Fruit fly (Drosophila melanogaster) whole organism, embryonic: ENCODE results near the gene CG31638.

Source experiments
- Atf6 ChIP-seq: fragments of 200-800 bp; sonication (Bioruptor generic); IDR thresholded peaks from 2 replicates; pipeline ENCODE4 v1.3.6; 2022; ENCODE audit warnings: missing biosample characterization, missing genetic modification characterization
- BEAF-32 ChIP-seq: fragments of 200-800 bp; sonication (Bioruptor generic); optimal IDR thresholded peaks from 3 replicates; lab custom pipeline; 2017; ENCODE audit warnings: missing biosample characterization, missing genetic modification characterization, mild to moderate bottlenecking, moderate library complexity, missing genetic modification reagents
- CG1024 ChIP-seq: fragments of 200-800 bp; sonication (Bioruptor generic); IDR thresholded peaks from 2 replicates; pipeline ENCODE4 v1.3.6; 2022; ENCODE audit warnings: missing biosample characterization, missing genetic modification characterization
- CG10274 ChIP-seq: fragments of 200-800 bp; sonication (Bioruptor generic); optimal IDR thresholded peaks from 3 replicates; lab custom pipeline; 2017; ENCODE audit warnings: missing biosample characterization, mild to moderate bottlenecking, missing genetic modification characterization
- CG10321 ChIP-seq: fragments of 200-800 bp; sonication (Bioruptor generic); IDR thresholded peaks from 2 replicates; pipeline ENCODE4 v1.3.6; 2022; ENCODE audit warnings: missing biosample characterization, missing genetic modification characterization
- CG12071 ChIP-seq: fragments of 200-800 bp; sonication (Bioruptor generic); optimal IDR thresholded peaks from 3 replicates; lab custom pipeline; 2018; ENCODE audit warnings: missing biosample characterization, mild to moderate bottlenecking, missing genetic modification characterization
- CG12219 ChIP-seq: fragments of 200-800 bp; sonication (Bioruptor generic); optimal IDR thresholded peaks from 3 replicates; lab custom pipeline; 2018; ENCODE audit warnings: missing biosample characterization, mild to moderate bottlenecking, missing genetic modification characterization
- CG1233 ChIP-seq: fragments of 200-800 bp; sonication (Bioruptor generic); optimal IDR thresholded peaks from 4 replicates; lab custom pipeline; 2018; ENCODE audit warnings: missing biosample characterization, mild to moderate bottlenecking, missing genetic modification characterization
- CG16813 ChIP-seq: fragments of 200-800 bp; sonication (Bioruptor generic); IDR thresholded peaks from 3 replicates; pipeline ENCODE4 v1.3.6; 2022; ENCODE audit warnings: missing biosample characterization, missing genetic modification characterization; ENCODE audit not compliant: partially characterized antibody
- CG17385 ChIP-seq: fragments of 200-800 bp; sonication (Bioruptor generic); optimal IDR thresholded peaks from 3 replicates; lab custom pipeline; 2018; ENCODE audit warnings: missing biosample characterization, mild to moderate bottlenecking, missing genetic modification characterization
- CG17802 ChIP-seq: fragments of 200-800 bp; sonication (Bioruptor generic); optimal IDR thresholded peaks from 2 replicates; lab custom pipeline; 2018; ENCODE audit warnings: missing biosample characterization, mild to moderate bottlenecking, missing genetic modification characterization, moderate library complexity
- CG34422 ChIP-seq: fragments of 200-800 bp; sonication (Bioruptor generic); IDR thresholded peaks from 3 replicates; pipeline ENCODE4 v1.3.6; 2022; ENCODE audit warnings: missing biosample characterization, missing genetic modification characterization
- CG42726 ChIP-seq: fragments of 200-800 bp; sonication (Bioruptor generic); IDR thresholded peaks from 2 replicates; pipeline ENCODE4 v1.3.6; 2022; ENCODE audit warnings: missing biosample characterization, missing genetic modification characterization; ENCODE audit not compliant: partially characterized antibody
- CG4730 ChIP-seq: fragments of 200-800 bp; sonication (Bioruptor generic); IDR thresholded peaks from 2 replicates; pipeline ENCODE4 v1.3.6; 2022; ENCODE audit warnings: missing biosample characterization, missing genetic modification characterization
- CG6765 ChIP-seq: fragments of 200-800 bp; sonication (Bioruptor generic); optimal IDR thresholded peaks from 3 replicates; lab custom pipeline; 2017; ENCODE audit warnings: missing biosample characterization, mild to moderate bottlenecking, missing genetic modification characterization
- CG7987 ChIP-seq: fragments of 200-800 bp; sonication (Bioruptor generic); optimal IDR thresholded peaks from 2 replicates; lab custom pipeline; 2018; ENCODE audit warnings: missing biosample characterization, mild to moderate bottlenecking, missing genetic modification characterization, moderate library complexity
- CG8089 ChIP-seq: fragments of 200-800 bp; sonication (Bioruptor generic); optimal IDR thresholded peaks from 3 replicates; lab custom pipeline; 2016; ENCODE audit warnings: missing biosample characterization, missing genetic modification characterization
- CG8359 ChIP-seq: fragments of 200-800 bp; sonication (Bioruptor generic); optimal IDR thresholded peaks from 2 replicates; lab custom pipeline; 2017; ENCODE audit warnings: missing biosample characterization, mild to moderate bottlenecking, missing genetic modification characterization, borderline replicate concordance
- D ChIP-seq, 2 experiments: fragments of 200-800 bp in 1 of 2; fragments of >200 bp in 1 of 2; sonication (Bioruptor generic) in 1 of 2; optimal IDR thresholded peaks; 2 replicates in 1 of 2; 3 replicates in 1 of 2; lab custom pipeline; 2017; ENCODE audit warnings: mild to moderate bottlenecking in 1 of 2, missing biosample characterization in 1 of 2, missing genetic modification characterization in 1 of 2, missing genetic modification reagents in 1 of 2
- Gug ChIP-seq: fragments of 200-800 bp; sonication (Bioruptor generic); IDR thresholded peaks from 4 replicates; pipeline ENCODE4 v1.3.6; 2022; ENCODE audit warnings: missing biosample characterization, missing genetic modification characterization
- HLH4C ChIP-seq: fragments of 200-800 bp; sonication (Bioruptor generic); IDR thresholded peaks from 3 replicates; pipeline ENCODE4 v1.3.6; 2022; ENCODE audit warnings: missing biosample characterization, missing genetic modification characterization; ENCODE audit not compliant: partially characterized antibody
- Hmx ChIP-seq: fragments of 200-800 bp; sonication (Bioruptor generic); optimal IDR thresholded peaks from 2 replicates; lab custom pipeline; 2016; ENCODE audit warnings: missing biosample characterization, missing genetic modification characterization
- Lpt ChIP-seq: fragments of >200 bp; optimal IDR thresholded peaks from 2 replicates; lab custom pipeline; 2018; ENCODE audit warnings: missing biosample characterization, missing genetic modification characterization
- NFAT ChIP-seq: fragments of 200-800 bp; sonication (Bioruptor generic); IDR thresholded peaks from 2 replicates; pipeline ENCODE4 v1.3.6; 2022; ENCODE audit warnings: missing biosample characterization, missing genetic modification characterization
- cad ChIP-seq: fragments of >200 bp; optimal IDR thresholded peaks from 2 replicates; lab custom pipeline; 2017; ENCODE audit warnings: missing biosample characterization, missing genetic modification characterization
- cato ChIP-seq: fragments of 200-800 bp; sonication (Bioruptor generic); optimal IDR thresholded peaks from 2 replicates; lab custom pipeline; 2016; ENCODE audit warnings: missing biosample characterization, missing genetic modification characterization, borderline replicate concordance
- gt ChIP-seq: fragments of 200-800 bp; sonication (Bioruptor generic); IDR thresholded peaks from 2 replicates; pipeline ENCODE4 v1.3.6; 2022; ENCODE audit warnings: missing biosample characterization, missing genetic modification characterization
- ind ChIP-seq: fragments of 200-800 bp; sonication (Bioruptor generic); optimal IDR thresholded peaks from 3 replicates; lab custom pipeline; 2016; ENCODE audit warnings: missing biosample characterization, missing genetic modification characterization
- jumu ChIP-seq: fragments of 200-800 bp; sonication (Bioruptor generic); optimal IDR thresholded peaks from 3 replicates; lab custom pipeline; 2016; ENCODE audit warnings: missing biosample characterization, missing genetic modification characterization
- kni ChIP-seq: fragments of 200-800 bp; sonication (Bioruptor generic); optimal IDR thresholded peaks from 3 replicates; lab custom pipeline; 2017; ENCODE audit warnings: mild to moderate bottlenecking, missing biosample characterization, missing genetic modification reagents, missing genetic modification characterization
- onecut ChIP-seq: fragments of 200-800 bp; sonication (Bioruptor generic); IDR thresholded peaks from 2 replicates; pipeline ENCODE4 v1.3.6; 2022; ENCODE audit warnings: missing biosample characterization, missing genetic modification characterization
- org-1 ChIP-seq: fragments of 200-800 bp; sonication (Bioruptor generic); optimal IDR thresholded peaks from 2 replicates; lab custom pipeline; 2017; ENCODE audit warnings: missing biosample characterization, missing genetic modification characterization
- pita ChIP-seq: fragments of 200-800 bp; sonication (Bioruptor generic); optimal IDR thresholded peaks from 2 replicates; lab custom pipeline; 2017; ENCODE audit warnings: missing biosample characterization, mild to moderate bottlenecking, missing genetic modification characterization
- pnt ChIP-seq: fragments of 200-800 bp; sonication (Bioruptor generic); optimal IDR thresholded peaks from 3 replicates; lab custom pipeline; 2016; ENCODE audit warnings: missing biosample characterization, missing genetic modification characterization
- pros ChIP-seq: fragments of 200-800 bp; sonication (Bioruptor generic); optimal IDR thresholded peaks from 3 replicates; lab custom pipeline; 2019; ENCODE audit warnings: missing biosample characterization, mild to moderate bottlenecking, missing genetic modification characterization, moderate library complexity
- scrt ChIP-seq: fragments of 200-800 bp; sonication (Bioruptor generic); optimal IDR thresholded peaks from 2 replicates; lab custom pipeline; 2018; ENCODE audit warnings: missing biosample characterization, mild to moderate bottlenecking, missing genetic modification characterization, moderate library complexity
- sd ChIP-seq: fragments of 200-800 bp; sonication (Bioruptor generic); optimal IDR thresholded peaks from 3 replicates; lab custom pipeline; 2018; ENCODE audit warnings: missing biosample characterization, mild to moderate bottlenecking, missing genetic modification characterization, moderate library complexity
- sens ChIP-seq: fragments of 200-800 bp; sonication (Bioruptor generic); peaks from one replicate; lab custom pipeline; 2016; ENCODE audit warnings: missing biosample characterization, missing genetic modification characterization
- sna ChIP-seq: fragments of 200-800 bp; sonication (Bioruptor generic); IDR thresholded peaks from 2 replicates; pipeline ENCODE4 v1.3.6; 2022; ENCODE audit warnings: missing biosample characterization, missing genetic modification characterization; ENCODE audit not compliant: partially characterized antibody
- tap ChIP-seq: fragments of 200-800 bp; optimal IDR thresholded peaks from 3 replicates; lab custom pipeline; 2019; ENCODE audit warnings: missing biosample characterization, mild to moderate bottlenecking, missing genetic modification characterization, moderate library complexity
- tgo ChIP-seq: fragments of 200-800 bp; sonication (Bioruptor generic); IDR thresholded peaks from 3 replicates; pipeline ENCODE4 v1.3.6; 2022; ENCODE audit warnings: missing biosample characterization, missing genetic modification characterization
- trh ChIP-seq: fragments of 200-800 bp; sonication (Bioruptor generic); optimal IDR thresholded peaks from 2 replicates; lab custom pipeline; 2016; ENCODE audit warnings: missing biosample characterization, missing genetic modification characterization
- ttk ChIP-seq: fragments of 200-800 bp; sonication (Bioruptor generic); IDR thresholded peaks from 2 replicates; pipeline ENCODE4 v2.1.2; 2022; ENCODE audit warnings: missing biosample characterization, missing genetic modification characterization
- unc-4 ChIP-seq: fragments of 200-800 bp; sonication (Bioruptor generic); IDR thresholded peaks from 2 replicates; pipeline ENCODE4 v1.3.6; 2022; ENCODE audit warnings: missing biosample characterization, missing genetic modification characterization; ENCODE audit not compliant: partially characterized antibody
- yki ChIP-seq: fragments of >200 bp; optimal IDR thresholded peaks from 3 replicates; lab custom pipeline; 2018
- zen ChIP-seq: fragments of 200-800 bp; sonication (Bioruptor generic); optimal IDR thresholded peaks from 3 replicates; lab custom pipeline; 2018; ENCODE audit warnings: missing biosample characterization, mild to moderate bottlenecking, missing genetic modification characterization, moderate library complexity
- zen2 ChIP-seq: fragments of 200-800 bp; sonication (Bioruptor generic); IDR thresholded peaks from 3 replicates; pipeline ENCODE4 v1.3.6; 2022; ENCODE audit warnings: missing biosample characterization, missing genetic modification characterization; ENCODE audit not compliant: partially characterized antibody

CG31638 gene

dm6 chr2L:6473076-6474037 lies 17.5 kb upstream of the CG31638 start, which contains the start of gene mmy (continued):
- TF ChIP-seq cato (no peak), jumu (GFP tag; lab: Kevin White, UChicago) (peak; percentile 15), tap (peak; percentile 7), sd (peak; percentile 22), Lpt (GFP tag; lab: Kevin White, UChicago) (no peak), unc-4 (GFP tag; lab: Robert Waterston, UW) (peak; percentile 38; the same call in 1 of the 2 replicates), zen (tag; lab: Kevin White, UChicago) (no peak), ttk (GFP tag; lab: Robert Waterston, UW) (no peak), pita (GFP tag; lab: Kevin White, UChicago) (no peak), CG42726 (GFP tag; lab: Robert Waterston, UW) (peak; percentile 50; the same call in 1 of the 2 replicates), Gug (GFP tag; lab: Robert Waterston, UW) (0 out of 4 replicates have a peak, but pooled peaks have one; percentile 8), pros (GFP tag; lab: Kevin White, UChicago) (peak; percentile 44), BEAF-32 (GFP tag; lab: Kevin White, UChicago) (peak; percentile 43), CG17385 (GFP tag; lab: Kevin White, UChicago) (peak; percentile 47), yki (no peak), Atf6 (GFP tag; lab: Robert Waterston, UW) (peak; percentile 9; the same call in 1 of the 2 replicates), CG16813 (GFP tag; lab: Robert Waterston, UW) (peak; percentile 30; the same call in 1 of the 3 replicates), pnt (no peak), cad (no peak), CG1024 (GFP tag; lab: Robert Waterston, UW) (no peak), NFAT (GFP tag; lab: Robert Waterston, UW) (peak; percentile 28; the same call in 1 of the 2 replicates), CG8359 (GFP tag; lab: Kevin White, UChicago) (no peak), sna (peak; percentile 52; the same call in 1 of the 2 replicates), CG12219 (GFP tag; lab: Kevin White, UChicago) (peak; percentile 20), kni (GFP tag; lab: Kevin White, UChicago) (peak; percentile 73), CG8089 (GFP tag; lab: Kevin White, UChicago) (peak; percentile 4), CG17802 (no peak), trh (GFP tag; lab: Kevin White, UChicago) (no peak), CG10321 (GFP tag; lab: Robert Waterston, UW) (no peak), CG4730 (0 out of 2 replicates have a peak, but pooled peaks have one; percentile 34), ind (GFP tag; lab: Kevin White, UChicago) (peak; percentile 12), sens (GFP tag; lab: Kevin White, UChicago) (peak; percentile 88), CG6765 (GFP tag; lab: Kevin White, UChicago) (peak; percentile 47), zen2 (no peak), Hmx (GFP tag; lab: Kevin White, UChicago) (no peak), CG34422 (GFP tag; lab: Robert Waterston, UW) (peak; percentile 64), CG1233 (GFP tag; lab: Kevin White, UChicago) (peak; percentile 1), org-1 (GFP tag; lab: Kevin White, UChicago) (peak; percentile 4), HLH4C (GFP tag; lab: Robert Waterston, UW) (0 out of 3 replicates have a peak, but pooled peaks have one; percentile 39), onecut (GFP tag; lab: Robert Waterston, UW) (peak; percentile 94), CG10274 (GFP tag; lab: Kevin White, UChicago) (no peak), CG12071 (GFP tag; lab: Kevin White, UChicago) (no peak), CG7987 (GFP tag; lab: Kevin White, UChicago) (peak; percentile 37), tgo (GFP tag; lab: Robert Waterston, UW) (peak; percentile 57; the same call in 2 of the 3 replicates), gt (no peak), scrt (peak; percentile 8), D (optimal IDR thresholded peaks at IDR 0.05; lab: Kevin White, UChicago) (peak; percentile 94), D (GFP tag; optimal IDR thresholded peaks at IDR 0.05; lab: Kevin White, UChicago) (peak; percentile 16)
